Worm (Caenorhabditis elegans) whole organism, L1 larva: Measurements from ENCODE around the gene ZK105.11.

Source experiments
- C16A3.4 ChIP-seq: fragments of 150-350 bp; optimal IDR thresholded peaks from 2 replicates; lab custom pipeline; 2014; ENCODE audit warnings: missing biosample characterization, missing genetic modification characterization
- ama-1 ChIP-seq: fragments of 150-350 bp; optimal IDR thresholded peaks from 2 replicates; lab custom pipeline; 2014
- fkh-10 ChIP-seq: sonication (generic microtip); optimal IDR thresholded peaks from 2 replicates; lab custom pipeline; 2017; ENCODE audit warnings: missing biosample characterization, missing genetic modification reagents, missing genetic modification characterization
- fkh-8 ChIP-seq: sonication (generic microtip); optimal IDR thresholded peaks from 2 replicates; lab custom pipeline; 2016; ENCODE audit warnings: mild to moderate bottlenecking, missing genetic modification characterization, missing compliant biosample characterization
- jun-1 ChIP-seq: fragments of 150-350 bp; optimal IDR thresholded peaks from 2 replicates; lab custom pipeline; 2014; ENCODE audit warnings: missing biosample characterization, missing genetic modification reagents, missing genetic modification characterization
- lsy-2 ChIP-seq, 2 experiments: fragments of 150-350 bp; optimal IDR thresholded peaks; 2 replicates each; lab custom pipeline; 2014; ENCODE audit warnings: missing biosample characterization in 2 of 2, missing genetic modification characterization in 2 of 2
- nhr-84 ChIP-seq: sonication (generic microtip); optimal IDR thresholded peaks from 2 replicates; lab custom pipeline; 2017; ENCODE audit warnings: missing biosample characterization, missing genetic modification characterization
- sptf-1 ChIP-seq: fragments of 150-350 bp; optimal IDR thresholded peaks from 2 replicates; lab custom pipeline; 2014; ENCODE audit warnings: missing biosample characterization, missing genetic modification characterization
- unc-30 ChIP-seq: sonication (generic microtip); optimal IDR thresholded peaks from 2 replicates; lab custom pipeline; 2017; ENCODE audit warnings: missing biosample characterization, missing genetic modification characterization
- unc-86 ChIP-seq: sonication (generic microtip); optimal IDR thresholded peaks from 2 replicates; lab custom pipeline; 2016; ENCODE audit warnings: missing genetic modification characterization, missing compliant biosample characterization
- unc-98 ChIP-seq: fragments of 200-800 bp; sonication (Bioruptor generic); IDR thresholded peaks from 2 replicates; pipeline ENCODE4 v1.3.6; 2022; ENCODE audit warnings: missing genetic modification characterization, missing compliant biosample characterization
- xbp-1 ChIP-seq: sonication (generic microtip); optimal IDR thresholded peaks from 2 replicates; lab custom pipeline; 2016; ENCODE audit warnings: missing genetic modification characterization, missing compliant biosample characterization
- ztf-11 ChIP-seq, 2 experiments: sonication (generic microtip); optimal IDR thresholded peaks; 2 replicates each; lab custom pipeline; 2016 to 2017; ENCODE audit warnings: missing genetic modification characterization in 2 of 2, missing biosample characterization in 1 of 2, missing compliant biosample characterization in 1 of 2

- TF ChIP-seq jun-1 (no peak), sptf-1 (tag; lab: Kevin White, UChicago) (no peak), unc-86 (tag; lab: Kevin White, UChicago) (no peak), unc-30 (no peak), unc-98 (GFP tag; lab: Robert Waterston, UW) (no peak), lsy-2 (tag; optimal IDR thresholded peaks at IDR 0.05; lab: Kevin White, UChicago) (no peak), C16A3.4 (no peak), fkh-8 (no peak), ama-1 (lab: Kevin White, UChicago) (no peak), xbp-1 (tag; lab: Kevin White, UChicago) (no peak), nhr-84 (tag; lab: Kevin White, UChicago) (no peak), ztf-11 (tag; optimal IDR thresholded peaks at IDR 0.05; lab: Kevin White, UChicago) (no peak), fkh-10 (GFP tag; lab: Kevin White, UChicago) (no peak)
These were observed 39.7 kb upstream of the ZK105.11 start for ce11 chrV:7747987-7748607.
